Fruit fly (Drosophila melanogaster) whole organism, embryonic: ENCODE data around the gene CG43902.

Experiments
- Asciz ChIP-seq: fragments of 200-800 bp; sonication (Bioruptor generic); optimal IDR thresholded peaks from 2 replicates; lab custom pipeline; 2017; ENCODE audit warnings: missing biosample characterization, mild to moderate bottlenecking, missing genetic modification characterization, missing genetic modification reagents
- CG13123 ChIP-seq: fragments of 200-800 bp; sonication (Bioruptor generic); optimal IDR thresholded peaks from 2 replicates; lab custom pipeline; 2016; ENCODE audit warnings: missing biosample characterization, missing genetic modification characterization
- CG14667 ChIP-seq: fragments of 200-800 bp; sonication (Bioruptor generic); IDR thresholded peaks from 2 replicates; pipeline ENCODE4 v1.3.6; 2022; ENCODE audit warnings: missing biosample characterization, missing genetic modification characterization
- CG15601 ChIP-seq: fragments of 200-800 bp; sonication (Bioruptor generic); optimal IDR thresholded peaks from 3 replicates; lab custom pipeline; 2019; ENCODE audit warnings: missing biosample characterization, mild to moderate bottlenecking, missing genetic modification characterization, moderate library complexity
- CG17328 ChIP-seq: fragments of 200-800 bp; sonication (Bioruptor generic); IDR thresholded peaks from 2 replicates; pipeline ENCODE4 v1.3.6; 2022; ENCODE audit warnings: missing biosample characterization, missing genetic modification characterization
- CG1832 ChIP-seq: fragments of 200-800 bp; sonication (Bioruptor generic); optimal IDR thresholded peaks from 2 replicates; lab custom pipeline; 2017; ENCODE audit warnings: missing biosample characterization, mild to moderate bottlenecking, missing genetic modification characterization, inconsistent platforms
- CG18619 ChIP-seq: fragments of 200-800 bp; sonication (Bioruptor generic); optimal IDR thresholded peaks from 3 replicates; lab custom pipeline; 2017; ENCODE audit warnings: missing biosample characterization, mild to moderate bottlenecking, missing genetic modification characterization
- CG31388 ChIP-seq: fragments of 200-800 bp; sonication (Bioruptor generic); optimal IDR thresholded peaks from 2 replicates; lab custom pipeline; 2016; ENCODE audit warnings: missing biosample characterization, missing genetic modification characterization
- CG4617 ChIP-seq: fragments of 200-800 bp; sonication (Bioruptor generic); optimal IDR thresholded peaks from 3 replicates; lab custom pipeline; 2016; ENCODE audit warnings: missing biosample characterization, missing genetic modification characterization, borderline replicate concordance
- CG4730 ChIP-seq: fragments of 200-800 bp; sonication (Bioruptor generic); IDR thresholded peaks from 2 replicates; pipeline ENCODE4 v1.3.6; 2022; ENCODE audit warnings: missing biosample characterization, missing genetic modification characterization
- CG7745 ChIP-seq: fragments of 200-800 bp; sonication (Bioruptor generic); optimal IDR thresholded peaks from 2 replicates; lab custom pipeline; 2018; ENCODE audit warnings: missing biosample characterization, mild to moderate bottlenecking, missing genetic modification characterization, moderate library complexity
- CG7963 ChIP-seq: fragments of 200-800 bp; sonication (Bioruptor generic); IDR thresholded peaks from 3 replicates; pipeline ENCODE4 v1.3.6; 2022; ENCODE audit warnings: missing biosample characterization, missing genetic modification characterization; ENCODE audit not compliant: partially characterized antibody
- CG8944 ChIP-seq: fragments of 200-800 bp; sonication (Bioruptor generic); optimal IDR thresholded peaks from 3 replicates; lab custom pipeline; 2016; ENCODE audit warnings: missing biosample characterization, missing genetic modification characterization
- CHES-1-like ChIP-seq: fragments of 200-800 bp; sonication (Bioruptor generic); optimal IDR thresholded peaks from 2 replicates; lab custom pipeline; 2016; ENCODE audit warnings: missing biosample characterization, missing genetic modification characterization
- Chrac-16 ChIP-seq: fragments of 200-800 bp; sonication (Bioruptor generic); optimal IDR thresholded peaks from 3 replicates; lab custom pipeline; 2016; ENCODE audit warnings: missing biosample characterization, missing genetic modification characterization
- Dip2 ChIP-seq: fragments of 200-800 bp; sonication (Bioruptor generic); IDR thresholded peaks from 2 replicates; pipeline ENCODE4 v1.3.6; 2022; ENCODE audit warnings: missing biosample characterization, missing genetic modification characterization
- Doc2 ChIP-seq: fragments of 200-800 bp; sonication (Bioruptor generic); IDR thresholded peaks from 2 replicates; pipeline ENCODE4 v1.3.6; 2022; ENCODE audit warnings: missing biosample characterization, missing genetic modification characterization
- GATAe ChIP-seq: fragments of 200-800 bp; sonication (Bioruptor generic); conservative IDR thresholded peaks from 2 replicates; pipeline ENCODE4 v1.3.6; 2022; ENCODE audit warnings: missing biosample characterization, missing genetic modification characterization
- HLH3B ChIP-seq: fragments of 200-800 bp; sonication (Bioruptor generic); IDR thresholded peaks from 2 replicates; pipeline ENCODE4 v1.3.6; 2022; ENCODE audit warnings: missing biosample characterization, missing genetic modification characterization
- Hr3 ChIP-seq: fragments of 200-800 bp; sonication (Bioruptor generic); optimal IDR thresholded peaks from 3 replicates; lab custom pipeline; 2016; ENCODE audit warnings: missing biosample characterization, missing genetic modification characterization
- Hsf ChIP-seq: fragments of 200-800 bp; sonication (Bioruptor generic); optimal IDR thresholded peaks from 3 replicates; lab custom pipeline; 2016; ENCODE audit warnings: missing biosample characterization, missing genetic modification characterization
- Lim3 ChIP-seq: fragments of 200-800 bp; sonication (Bioruptor generic); IDR thresholded peaks from 2 replicates; pipeline ENCODE4 v1.3.6; 2022; ENCODE audit warnings: missing biosample characterization, missing genetic modification characterization
- Oli ChIP-seq: fragments of 200-800 bp; sonication (Bioruptor generic); optimal IDR thresholded peaks from 2 replicates; lab custom pipeline; 2018; ENCODE audit warnings: missing biosample characterization, mild to moderate bottlenecking, missing genetic modification characterization, moderate library complexity
- Optix ChIP-seq: fragments of 200-800 bp; sonication (Bioruptor generic); IDR thresholded peaks from 3 replicates; pipeline ENCODE4 v1.3.6; 2022; ENCODE audit warnings: missing biosample characterization, missing genetic modification characterization
- PHDP ChIP-seq: fragments of 200-800 bp; sonication (Bioruptor generic); optimal IDR thresholded peaks from 3 replicates; lab custom pipeline; 2018; ENCODE audit warnings: missing biosample characterization, mild to moderate bottlenecking, missing genetic modification characterization, moderate library complexity
- ab ChIP-seq: fragments of 200-800 bp; sonication (Bioruptor generic); optimal IDR thresholded peaks from 2 replicates; lab custom pipeline; 2016; ENCODE audit warnings: missing biosample characterization, missing genetic modification characterization
- ara ChIP-seq: fragments of 200-800 bp; sonication (Bioruptor generic); IDR thresholded peaks from 2 replicates; pipeline ENCODE4 v1.3.6; 2022; ENCODE audit warnings: missing biosample characterization, missing genetic modification characterization
- az2 ChIP-seq: fragments of 200-800 bp; sonication (Bioruptor generic); optimal IDR thresholded peaks from 3 replicates; lab custom pipeline; 2016; ENCODE audit warnings: missing biosample characterization, missing genetic modification characterization
- bcd ChIP-seq: fragments of 200-800 bp; sonication (Bioruptor generic); optimal IDR thresholded peaks from 2 replicates; lab custom pipeline; 2017; ENCODE audit warnings: missing biosample characterization, mild to moderate bottlenecking, missing genetic modification characterization
- cato ChIP-seq: fragments of 200-800 bp; sonication (Bioruptor generic); optimal IDR thresholded peaks from 2 replicates; lab custom pipeline; 2016; ENCODE audit warnings: missing biosample characterization, missing genetic modification characterization, borderline replicate concordance
- dmrt99B ChIP-seq: fragments of 200-800 bp; sonication (Bioruptor generic); optimal IDR thresholded peaks from 2 replicates; lab custom pipeline; 2018; ENCODE audit warnings: missing biosample characterization, mild to moderate bottlenecking, missing genetic modification characterization, moderate library complexity
- emc ChIP-seq: fragments of 200-800 bp; sonication (Bioruptor generic); optimal IDR thresholded peaks from 2 replicates; lab custom pipeline; 2016; ENCODE audit warnings: missing biosample characterization, missing genetic modification characterization
- exex ChIP-seq: fragments of 200-800 bp; sonication (Bioruptor generic); optimal IDR thresholded peaks from 4 replicates; lab custom pipeline; 2018; ENCODE audit warnings: missing biosample characterization, mild to moderate bottlenecking, missing genetic modification characterization, moderate library complexity
- ftz-f1 ChIP-seq: fragments of 200-800 bp; sonication (Bioruptor generic); optimal IDR thresholded peaks from 2 replicates; lab custom pipeline; 2016; ENCODE audit warnings: missing biosample characterization, missing genetic modification characterization
- lab ChIP-seq: fragments of 200-800 bp; sonication (Bioruptor generic); optimal IDR thresholded peaks from 3 replicates; lab custom pipeline; 2017; ENCODE audit warnings: missing biosample characterization, missing genetic modification characterization, mild to moderate bottlenecking, moderate library complexity, missing genetic modification reagents
- luna ChIP-seq: fragments of 200-800 bp; sonication (Bioruptor generic); optimal IDR thresholded peaks from 2 replicates; lab custom pipeline; 2016; ENCODE audit warnings: missing biosample characterization, missing genetic modification characterization
- otp ChIP-seq: fragments of 200-800 bp; sonication (Bioruptor generic); IDR thresholded peaks from 3 replicates; pipeline ENCODE4, ENCODE4 v1.3.6; 2022; ENCODE audit warnings: missing biosample characterization, missing genetic modification characterization
- p53 ChIP-seq: fragments of 200-800 bp; sonication (Bioruptor generic); optimal IDR thresholded peaks from 2 replicates; lab custom pipeline; 2016; ENCODE audit warnings: missing biosample characterization, missing genetic modification characterization
- rib ChIP-seq: fragments of 200-800 bp; sonication (Bioruptor generic); IDR thresholded peaks from 2 replicates; pipeline ENCODE4 v1.3.6; 2022; ENCODE audit warnings: missing biosample characterization, missing genetic modification characterization
- ro ChIP-seq: fragments of 200-800 bp; sonication (Bioruptor generic); IDR thresholded peaks from 2 replicates; pipeline ENCODE4 v1.3.6; 2022; ENCODE audit warnings: missing biosample characterization, missing genetic modification characterization
- sens ChIP-seq: fragments of 200-800 bp; sonication (Bioruptor generic); peaks from one replicate; lab custom pipeline; 2016; ENCODE audit warnings: missing biosample characterization, missing genetic modification characterization
- sens-2 ChIP-seq: fragments of 200-800 bp; sonication (Bioruptor generic); IDR thresholded peaks from 2 replicates; pipeline ENCODE4 v1.3.6; 2022; ENCODE audit warnings: missing biosample characterization, missing genetic modification characterization
- sim ChIP-seq: fragments of 200-800 bp; sonication (Bioruptor generic); IDR thresholded peaks from 2 replicates; pipeline ENCODE4 v1.3.6; 2022; ENCODE audit warnings: missing biosample characterization, missing genetic modification characterization
- sna ChIP-seq: fragments of 200-800 bp; sonication (Bioruptor generic); IDR thresholded peaks from 2 replicates; pipeline ENCODE4 v1.3.6; 2022; ENCODE audit warnings: missing biosample characterization, missing genetic modification characterization; ENCODE audit not compliant: partially characterized antibody
- sqz ChIP-seq: fragments of 200-800 bp; sonication (Bioruptor generic); optimal IDR thresholded peaks from 3 replicates; lab custom pipeline; 2018; ENCODE audit warnings: missing biosample characterization, mild to moderate bottlenecking, missing genetic modification characterization
- tin ChIP-seq: fragments of 200-800 bp; sonication (Bioruptor generic); optimal IDR thresholded peaks from 3 replicates; lab custom pipeline; 2016; ENCODE audit warnings: missing biosample characterization, missing genetic modification characterization
- ttk ChIP-seq: fragments of 200-800 bp; sonication (Bioruptor generic); IDR thresholded peaks from 2 replicates; pipeline ENCODE4 v2.1.2; 2022; ENCODE audit warnings: missing biosample characterization, missing genetic modification characterization
- unpg ChIP-seq: fragments of 200-800 bp; sonication (Bioruptor generic); optimal IDR thresholded peaks from 3 replicates; lab custom pipeline; 2018; ENCODE audit warnings: missing biosample characterization, mild to moderate bottlenecking, missing genetic modification characterization, moderate library complexity
- zen ChIP-seq: fragments of 200-800 bp; sonication (Bioruptor generic); optimal IDR thresholded peaks from 3 replicates; lab custom pipeline; 2018; ENCODE audit warnings: missing biosample characterization, mild to moderate bottlenecking, missing genetic modification characterization, moderate library complexity
- zf30C ChIP-seq: fragments of 200-800 bp; sonication (Bioruptor generic); optimal IDR thresholded peaks from 3 replicates; lab custom pipeline; 2018; ENCODE audit warnings: missing biosample characterization, mild to moderate bottlenecking, missing genetic modification characterization

CG43902 gene

DNA sequence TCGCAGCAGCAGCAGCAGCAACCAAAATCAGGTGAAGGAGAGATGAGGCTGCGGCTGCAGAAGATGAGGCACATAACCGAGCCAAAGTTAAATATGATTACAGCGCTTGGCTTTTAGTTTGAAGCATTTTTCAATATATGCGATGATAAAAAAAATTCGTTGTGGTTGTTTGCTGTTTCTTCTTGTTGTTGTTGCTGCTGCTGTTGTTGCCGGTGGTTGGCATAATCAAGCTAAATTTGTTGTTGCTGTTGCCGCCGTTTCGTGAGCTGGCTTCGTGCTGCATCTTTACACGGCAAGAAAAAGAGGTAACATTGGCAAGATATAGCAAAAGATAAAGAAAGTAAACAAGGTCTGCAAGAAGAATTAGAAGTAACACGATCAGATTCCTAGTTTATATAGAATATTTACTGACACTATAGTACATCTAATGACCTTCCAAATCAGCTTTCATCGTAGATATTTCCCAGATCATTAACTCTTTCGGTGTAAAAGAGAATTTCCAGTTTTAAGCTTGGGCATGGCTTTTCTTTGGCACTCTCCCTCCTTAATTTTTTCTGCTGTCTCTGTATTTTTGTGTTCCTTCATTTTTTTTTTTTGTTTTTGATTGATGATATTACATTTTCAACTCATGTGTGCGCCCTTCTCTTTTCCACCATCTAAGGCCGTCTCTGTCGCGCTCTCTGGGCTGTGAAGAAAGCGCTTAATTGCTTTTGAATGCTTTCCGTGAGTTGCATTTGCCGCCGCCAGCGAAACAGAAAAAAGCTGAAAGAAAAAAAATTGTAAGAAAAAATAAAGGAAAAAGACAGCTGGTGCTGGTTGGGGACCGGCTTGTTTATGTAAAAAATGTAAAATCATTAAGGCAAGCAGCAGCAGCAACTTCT is 44.1 kb upstream of the CG43902 start (continued):
- no peak for TF ChIP-seq ab (GFP tag; lab: Kevin White, UChicago)
- no peak for TF ChIP-seq CG4730
- TF ChIP-seq Asciz (GFP tag; lab: Kevin White, UChicago), result peak; percentile 60
- no peak for TF ChIP-seq emc (GFP tag; lab: Kevin White, UChicago)
- TF ChIP-seq sna (GFP tag; lab: Robert Waterston, UW), result no peak
- TF ChIP-seq Chrac-16, result no peak
- 0 out of 2 replicates have a peak, but pooled peaks have one; percentile 14 for TF ChIP-seq sim (GFP tag; lab: Robert Waterston, UW)
- TF ChIP-seq unpg (GFP tag; lab: Kevin White, UChicago), result peak; percentile 40
- TF ChIP-seq sens (GFP tag; lab: Kevin White, UChicago), result peak; percentile 80
- TF ChIP-seq dmrt99B (tag; lab: Kevin White, UChicago), result peak; percentile 38
- no peak for TF ChIP-seq p53 (GFP tag; lab: Kevin White, UChicago)
- TF ChIP-seq Lim3, result no peak
- TF ChIP-seq CG15601 (tag; lab: Kevin White, UChicago), result peak; percentile 6
- TF ChIP-seq HLH3B (GFP tag; lab: Robert Waterston, UW), result no peak
- no peak for TF ChIP-seq Optix (GFP tag; lab: Robert Waterston, UW)
- no peak for TF ChIP-seq zen
- no peak for TF ChIP-seq CG18619
- no peak for TF ChIP-seq CG8944 (GFP tag; lab: Kevin White, UChicago)
- TF ChIP-seq ro (GFP tag; lab: Robert Waterston, UW), result no peak
- no peak for TF ChIP-seq Dip2 (GFP tag; lab: Robert Waterston, UW)
- TF ChIP-seq exex (tag; lab: Kevin White, UChicago), result no peak
- no peak for TF ChIP-seq tin
- no peak for TF ChIP-seq bcd (GFP tag; lab: Kevin White, UChicago)
- TF ChIP-seq CG1832, result no peak
- TF ChIP-seq Oli (tag; lab: Kevin White, UChicago), result peak; percentile 38
- TF ChIP-seq CG4617, result no peak
- no peak for TF ChIP-seq zf30C (GFP tag; lab: Kevin White, UChicago)
- TF ChIP-seq GATAe (GFP tag; lab: Robert Waterston, UW), result no peak
- TF ChIP-seq sqz, result peak; percentile 68
- no peak for TF ChIP-seq CG13123 (GFP tag; lab: Kevin White, UChicago)
- no peak for TF ChIP-seq lab (GFP tag; lab: Kevin White, UChicago)
- no peak for TF ChIP-seq PHDP (tag; lab: Kevin White, UChicago)
- TF ChIP-seq otp (GFP tag; lab: Robert Waterston, UW), result no peak
- TF ChIP-seq CG17328 (GFP tag; lab: Robert Waterston, UW), result 0 out of 2 replicates have a peak, but pooled peaks have one; percentile 15
- no peak for TF ChIP-seq cato (GFP tag; lab: Kevin White, UChicago)
- peak; percentile 24 for TF ChIP-seq az2 (GFP tag; lab: Kevin White, UChicago)
- TF ChIP-seq CG7745, result no peak
- TF ChIP-seq luna (GFP tag; lab: Kevin White, UChicago), result no peak
- no peak for TF ChIP-seq Hsf (GFP tag; lab: Kevin White, UChicago)
- TF ChIP-seq Hr3, result no peak
- TF ChIP-seq CG7963 (GFP tag; lab: Robert Waterston, UW), result no peak
- TF ChIP-seq Doc2, result no peak
- TF ChIP-seq ftz-f1, result no peak
- TF ChIP-seq ara (GFP tag; lab: Robert Waterston, UW), result no peak
- no peak for TF ChIP-seq rib (GFP tag; lab: Robert Waterston, UW)
- no peak for TF ChIP-seq CG14667 (GFP tag; lab: Robert Waterston, UW)
- no peak for TF ChIP-seq CHES-1-like (GFP tag; lab: Kevin White, UChicago)
- no peak for TF ChIP-seq sens-2 (GFP tag; lab: Robert Waterston, UW)
- no peak for TF ChIP-seq ttk (GFP tag; lab: Robert Waterston, UW)
- no peak for TF ChIP-seq CG31388 (GFP tag; lab: Kevin White, UChicago)
